Fruit fly (Drosophila melanogaster) whole organism: ENCODE data around the gene CG11790.

ENCODE experiments used
- pan ChIP-seq: fragments of >200 bp; optimal IDR thresholded peaks from 2 replicates; lab custom pipeline; 2017
- psq ChIP-seq: fragments of >200 bp; optimal IDR thresholded peaks from 2 replicates; lab custom pipeline; 2017

DNA sequence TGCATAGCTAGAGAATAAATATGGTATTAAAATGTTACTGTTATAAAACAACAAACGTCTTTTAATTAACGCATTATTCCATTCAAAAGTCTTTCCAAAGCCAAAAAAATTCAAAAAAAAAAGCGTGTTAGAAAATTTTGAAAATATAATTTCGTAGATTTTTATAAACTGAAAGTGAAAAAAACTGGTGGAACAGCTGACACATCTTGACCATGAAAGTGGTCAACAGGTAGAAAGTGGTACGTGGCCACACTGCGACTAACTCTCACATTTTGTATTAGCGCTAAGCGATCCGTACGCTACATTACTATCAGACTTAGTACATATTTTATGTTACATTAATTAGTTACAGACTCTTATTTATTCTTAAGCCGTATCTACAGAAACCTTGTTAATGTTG, 23.4 kb downstream of the CG11790 start, which contains the start of gene CG11836:
- TF ChIP-seq psq = no peak
- TF ChIP-seq pan (lab: Kevin White, UChicago) = no peak
